Worm (Caenorhabditis elegans): ENCODE measurements around the gene srz-100.

The srz-100 gene

DNA sequence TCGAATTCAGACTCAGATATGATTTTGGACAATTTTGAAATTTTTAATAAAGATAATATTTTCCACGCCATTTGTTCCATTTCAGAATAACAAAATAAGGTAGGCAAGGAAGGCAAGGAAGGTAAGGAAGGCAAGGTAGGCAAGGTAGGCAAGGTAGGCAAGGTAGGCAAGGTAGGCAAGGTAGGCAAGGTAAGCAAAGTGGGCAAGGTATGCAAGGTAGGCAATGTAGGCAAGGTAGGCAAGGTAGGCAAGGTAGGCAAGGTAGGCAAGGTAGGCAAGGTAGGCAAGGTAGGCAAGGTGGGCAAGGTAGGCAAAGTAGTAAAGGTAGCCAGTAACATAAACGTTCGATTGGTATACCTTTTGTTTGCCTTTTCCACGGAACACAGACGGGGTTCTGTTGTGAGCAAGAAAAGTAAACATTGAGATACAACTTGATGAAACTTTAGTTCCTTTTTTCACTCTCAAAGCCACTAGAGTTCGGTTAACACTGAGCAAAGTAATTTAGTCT is 31.9 kb upstream of the srz-100 start, which contains the start of gene Y70C5C.1:
Y70C5C.1 (plus strand) TSS at position 458 of the 508 bp plus-strand sequence.
- TF ChIP-seq nhr-237 (tag; optimal IDR thresholded peaks at IDR 0.05) (no peak), unc-62 (GFP tag; optimal IDR thresholded peaks at IDR 0.05) (no peak), ceh-39 (tag; optimal IDR thresholded peaks at IDR 0.05) (no peak), ztf-11 (tag; optimal IDR thresholded peaks at IDR 0.05) (no peak), nhr-28 (tag; optimal IDR thresholded peaks at IDR 0.05) (no peak), nhr-76 (tag; optimal IDR thresholded peaks at IDR 0.05) (no peak), bed-3 (GFP tag; optimal IDR thresholded peaks at IDR 0.05) (peak; percentile 49), flh-1 (GFP tag; optimal IDR thresholded peaks at IDR 0.05) (peak; percentile 12), nhr-12 (tag; optimal IDR thresholded peaks at IDR 0.05) (no peak), mab-5 (tag; optimal IDR thresholded peaks at IDR 0.05) (no peak), mep-1 (tag; optimal IDR thresholded peaks at IDR 0.05) (no peak), unc-120 (tag; optimal IDR thresholded peaks at IDR 0.05; ENCODE audit: poor library complexity, severe bottlenecking) (no peak), elt-3 (tag; optimal IDR thresholded peaks at IDR 0.05) (no peak), blmp-1 (tag; optimal IDR thresholded peaks at IDR 0.05) (no peak), lsy-2 (tag; optimal IDR thresholded peaks at IDR 0.05) (no peak), elt-1 (tag; optimal IDR thresholded peaks at IDR 0.05; ENCODE audit: borderline replicate concordance, insufficient read depth) (no peak), ceh-83 (GFP tag; optimal IDR thresholded peaks at IDR 0.05) (peak; percentile 14), M03D4.4 (tag; optimal IDR thresholded peaks at IDR 0.05) (peak; percentile 32), snpc-4 (tag; optimal IDR thresholded peaks at IDR 0.05) (no peak), ceh-43 (GFP tag; optimal IDR thresholded peaks at IDR 0.05) (peak; percentile 10), sptf-1 (tag; optimal IDR thresholded peaks at IDR 0.05) (peak; percentile 79), lin-13 (tag; optimal IDR thresholded peaks at IDR 0.05) (no peak), ham-2 (GFP tag; optimal IDR thresholded peaks at IDR 0.05) (no peak), ces-1 (GFP tag; optimal IDR thresholded peaks at IDR 0.05) (no peak), hlh-1 (tag; optimal IDR thresholded peaks at IDR 0.05) (no peak), nhr-2 (tag; optimal IDR thresholded peaks at IDR 0.05) (no peak), zip-8 (tag; optimal IDR thresholded peaks at IDR 0.05) (no peak), cnd-1 (tag; optimal IDR thresholded peaks at IDR 0.05) (peak; percentile 32), tbx-8 (GFP tag; optimal IDR thresholded peaks at IDR 0.05) (no peak), sem-2 (GFP tag; optimal IDR thresholded peaks at IDR 0.05) (peak; percentile 1), mls-2 (tag; optimal IDR thresholded peaks at IDR 0.05) (peak; percentile 80), lin-32 (GFP tag; optimal IDR thresholded peaks at IDR 0.05) (peak; percentile 16), unc-39 (tag; optimal IDR thresholded peaks at IDR 0.05) (no peak), drap-1 (GFP tag; optimal IDR thresholded peaks at IDR 0.05) (peak; percentile 51), pha-4 (tag; optimal IDR thresholded peaks at IDR 0.05) (no peak)

DNA sequence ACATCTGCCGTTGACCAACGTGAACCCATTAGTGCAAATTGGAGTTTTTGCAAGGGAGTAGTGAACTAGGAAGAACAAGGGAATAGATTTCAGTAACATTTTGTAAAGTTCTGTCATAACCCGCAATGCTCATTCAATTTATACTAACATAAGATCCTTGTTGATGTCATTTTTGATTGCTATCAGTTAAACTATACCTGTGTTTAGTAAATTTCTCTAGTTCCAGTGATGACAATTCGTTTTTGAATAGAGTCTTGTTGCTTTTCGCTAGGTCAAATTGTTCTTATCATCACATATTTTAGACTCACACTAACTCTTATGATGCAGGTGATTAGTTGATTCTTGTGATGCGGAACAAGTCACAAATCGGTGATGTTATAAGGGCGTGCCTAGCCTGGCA is 25.2 kb upstream of the srz-100 start, which contains the start of gene clec-9:
clec-9 (minus strand) TSS at position 101 of the 400 bp plus-strand sequence.
- no peak for TF ChIP-seq hlh-1 (tag; optimal IDR thresholded peaks at IDR 0.05)
- no peak for TF ChIP-seq mab-5 (tag; optimal IDR thresholded peaks at IDR 0.05)
- no peak for TF ChIP-seq bed-3 (GFP tag; optimal IDR thresholded peaks at IDR 0.05)
- no peak for TF ChIP-seq pha-4 (tag; optimal IDR thresholded peaks at IDR 0.05)
- no peak for TF ChIP-seq zip-8 (tag; optimal IDR thresholded peaks at IDR 0.05)
- TF ChIP-seq ztf-11 (tag; optimal IDR thresholded peaks at IDR 0.05): no peak
- no peak for TF ChIP-seq lin-32 (GFP tag; optimal IDR thresholded peaks at IDR 0.05)
- no peak for TF ChIP-seq tbx-8 (GFP tag; optimal IDR thresholded peaks at IDR 0.05)
- no peak for TF ChIP-seq lsy-2 (tag; optimal IDR thresholded peaks at IDR 0.05)

ce11 chrV:16713797-16714196 is 17.9 kb upstream of the srz-100 start:
- TF ChIP-seq zip-8 (tag; optimal IDR thresholded peaks at IDR 0.05): no peak
- no peak for TF ChIP-seq lin-32 (GFP tag; optimal IDR thresholded peaks at IDR 0.05)
- no peak for TF ChIP-seq ceh-83 (GFP tag; optimal IDR thresholded peaks at IDR 0.05)
- no peak for TF ChIP-seq pha-4 (tag; optimal IDR thresholded peaks at IDR 0.05)
- no peak for TF ChIP-seq mep-1 (tag; optimal IDR thresholded peaks at IDR 0.05)
- no peak for TF ChIP-seq mab-5 (tag; optimal IDR thresholded peaks at IDR 0.05)
- TF ChIP-seq nhr-76 (tag; optimal IDR thresholded peaks at IDR 0.05): no peak
- no peak for TF ChIP-seq ham-2 (GFP tag; optimal IDR thresholded peaks at IDR 0.05)
- no peak for TF ChIP-seq ztf-11 (tag; optimal IDR thresholded peaks at IDR 0.05)
- TF ChIP-seq flh-1 (GFP tag; optimal IDR thresholded peaks at IDR 0.05): no peak
- no peak for TF ChIP-seq snpc-4 (tag; optimal IDR thresholded peaks at IDR 0.05)
- TF ChIP-seq hlh-1 (tag; optimal IDR thresholded peaks at IDR 0.05): no peak
- no peak for TF ChIP-seq drap-1 (GFP tag; optimal IDR thresholded peaks at IDR 0.05)
